Worm (Caenorhabditis elegans): ENCODE measurements around the gene C13B9.2.

ce11 chrIII:6651983-6652382, 31.9 kb downstream of the C13B9.2 start, which contains the start of gene pdfr-1:
- TF ChIP-seq lin-13 (tag; optimal IDR thresholded peaks at IDR 0.05), result no peak
- TF ChIP-seq lsy-2 (tag; optimal IDR thresholded peaks at IDR 0.05), result no peak
- TF ChIP-seq unc-39 (tag; optimal IDR thresholded peaks at IDR 0.05), result no peak
- no peak for TF ChIP-seq nhr-28 (tag; optimal IDR thresholded peaks at IDR 0.05)
- TF ChIP-seq elt-3 (tag; optimal IDR thresholded peaks at IDR 0.05), result no peak
- no peak for TF ChIP-seq unc-62 (GFP tag; optimal IDR thresholded peaks at IDR 0.05)
- no peak for TF ChIP-seq blmp-1 (tag; optimal IDR thresholded peaks at IDR 0.05)
- no peak for TF ChIP-seq drap-1 (GFP tag; optimal IDR thresholded peaks at IDR 0.05)

Data from whole organism, mixed stage, embryonic.